Worm (Caenorhabditis elegans) whole organism, L4 larva: ENCODE measurements around the gene mec-5.

Experiments
- F10B5.3 ChIP-seq: sonication (generic microtip); optimal IDR thresholded peaks from 2 replicates; lab custom pipeline; 2016; ENCODE audit warnings: mild to moderate bottlenecking, missing genetic modification characterization, missing compliant biosample characterization
- F26F4.8 ChIP-seq: fragments of 200-800 bp; sonication (Bioruptor generic); conservative IDR thresholded peaks from 2 replicates; pipeline ENCODE4 v1.3.6; 2022; ENCODE audit warnings: missing genetic modification characterization, missing compliant biosample characterization
- F37D6.2 ChIP-seq: sonication (generic microtip); optimal IDR thresholded peaks from 2 replicates; lab custom pipeline; 2016; ENCODE audit warnings: mild to moderate bottlenecking, missing genetic modification characterization, missing compliant biosample characterization
- T20F7.1 ChIP-seq: fragments of 200-800 bp; sonication (Bioruptor generic); optimal IDR thresholded peaks from 2 replicates; lab custom pipeline; 2018; ENCODE audit warnings: mild to moderate bottlenecking, missing genetic modification characterization, missing compliant biosample characterization
- T26A8.4 ChIP-seq: fragments of 200-800 bp; sonication (Bioruptor generic); IDR thresholded peaks from 2 replicates; pipeline ENCODE4 v1.3.6; 2022; ENCODE audit warnings: missing genetic modification characterization, missing compliant biosample characterization
- ZK337.2 ChIP-seq: fragments of 200-800 bp; sonication (Bioruptor generic); IDR thresholded peaks from 2 replicates; pipeline ENCODE4 v1.3.6; 2022; ENCODE audit warnings: missing genetic modification reagents, missing genetic modification characterization, missing compliant biosample characterization
- aly-2 ChIP-seq: sonication (generic microtip); optimal IDR thresholded peaks from 2 replicates; lab custom pipeline; 2018; ENCODE audit warnings: missing biosample characterization, missing genetic modification characterization
- arid-1 ChIP-seq: fragments of 200-800 bp; sonication (Bioruptor generic); conservative IDR thresholded peaks from 2 replicates; pipeline ENCODE4 v1.3.6; 2022; ENCODE audit warnings: missing genetic modification reagents, missing genetic modification characterization, missing compliant biosample characterization
- ceh-20 ChIP-seq: fragments of 200-800 bp; sonication (Bioruptor generic); IDR thresholded peaks from 2 replicates; pipeline ENCODE4 v1.3.6; 2022; ENCODE audit warnings: missing genetic modification reagents, missing genetic modification characterization, missing compliant biosample characterization
- ces-1 ChIP-seq: fragments of 150-350 bp; sonication (generic microtip); optimal IDR thresholded peaks from 4 replicates; lab custom pipeline; 2014; ENCODE audit warnings: missing biosample characterization, missing genetic modification reagents, missing genetic modification characterization
- daf-12 ChIP-seq: fragments of 150-350 bp; optimal IDR thresholded peaks from 2 replicates; lab custom pipeline; 2014; ENCODE audit warnings: missing biosample characterization, missing genetic modification reagents, missing genetic modification characterization
- daf-16 ChIP-seq, 3 experiments: sonication (generic microtip); optimal IDR thresholded peaks; 2 replicates each; lab custom pipeline; 2016 to 2017; ENCODE audit warnings: missing genetic modification characterization in 3 of 3, missing genetic modification reagents in 3 of 3, mild to moderate bottlenecking in 2 of 3, missing compliant biosample characterization in 2 of 3, missing biosample characterization in 1 of 3, moderate library complexity in 1 of 3
- daf-8 ChIP-seq: fragments of 200-800 bp; sonication (Bioruptor generic); IDR thresholded peaks from 2 replicates; pipeline ENCODE4 v1.3.6; 2022; ENCODE audit warnings: missing genetic modification characterization, missing compliant biosample characterization
- dmd-6 ChIP-seq: fragments of 200-800 bp; sonication (Bioruptor generic); IDR thresholded peaks from 2 replicates; pipeline ENCODE4 v1.3.6; 2022; ENCODE audit warnings: missing genetic modification reagents, missing genetic modification characterization, missing compliant biosample characterization
- dmd-8 ChIP-seq: fragments of 200-800 bp; sonication (Bioruptor generic); IDR thresholded peaks from 2 replicates; pipeline ENCODE4 v1.3.6; 2022; ENCODE audit warnings: missing genetic modification characterization, missing compliant biosample characterization
- dve-1 ChIP-seq: sonication (generic microtip); optimal IDR thresholded peaks from 2 replicates; lab custom pipeline; 2017; ENCODE audit warnings: antibody characterized with exemption, mild to moderate bottlenecking, missing genetic modification characterization, missing compliant biosample characterization; ENCODE audit not compliant: insufficient read depth
- egl-27 ChIP-seq: sonication (generic microtip); optimal IDR thresholded peaks from 3 replicates; lab custom pipeline; 2017; ENCODE audit warnings: missing biosample characterization, missing genetic modification reagents, missing genetic modification characterization
- fkh-10 ChIP-seq: fragments of 150-350 bp; optimal IDR thresholded peaks from 2 replicates; lab custom pipeline; 2014; ENCODE audit warnings: missing biosample characterization, missing genetic modification reagents, missing genetic modification characterization
- hlh-11 ChIP-seq: fragments of 200-800 bp; sonication (Bioruptor generic); optimal IDR thresholded peaks from 2 replicates; lab custom pipeline; 2018; ENCODE audit warnings: mild to moderate bottlenecking, missing genetic modification characterization, missing compliant biosample characterization
- hlh-30 ChIP-seq: sonication (generic microtip); optimal IDR thresholded peaks from 2 replicates; lab custom pipeline; 2017; ENCODE audit warnings: antibody characterized with exemption, mild to moderate bottlenecking, missing genetic modification characterization, missing compliant biosample characterization; ENCODE audit not compliant: insufficient read depth
- hmg-1.1 ChIP-seq: fragments of 200-800 bp; sonication (Bioruptor generic); IDR thresholded peaks from 2 replicates; pipeline ENCODE4 v1.3.6; 2022; ENCODE audit warnings: missing genetic modification reagents, missing genetic modification characterization, missing compliant biosample characterization
- jun-1 ChIP-seq: fragments of 150-350 bp; optimal IDR thresholded peaks from 2 replicates; lab custom pipeline; 2014; ENCODE audit warnings: missing biosample characterization, missing genetic modification reagents, missing genetic modification characterization
- lin-13 ChIP-seq: fragments of 150-350 bp; optimal IDR thresholded peaks from 2 replicates; lab custom pipeline; 2014; ENCODE audit warnings: missing biosample characterization, missing genetic modification reagents, missing genetic modification characterization
- lin-38 ChIP-seq: fragments of 200-800 bp; sonication (Bioruptor generic); IDR thresholded peaks from 2 replicates; pipeline ENCODE4 v1.3.6; 2022; ENCODE audit warnings: missing genetic modification reagents, missing genetic modification characterization, missing compliant biosample characterization
- lin-39 ChIP-seq: fragments of 150-350 bp; optimal IDR thresholded peaks from 2 replicates; lab custom pipeline; 2014; ENCODE audit warnings: missing biosample characterization, missing genetic modification reagents, missing genetic modification characterization
- lir-3 ChIP-seq: sonication (generic microtip); optimal IDR thresholded peaks from 2 replicates; lab custom pipeline; 2016; ENCODE audit warnings: mild to moderate bottlenecking, missing genetic modification characterization, missing compliant biosample characterization
- madf-5 ChIP-seq, 2 experiments: fragments of 200-800 bp; sonication (Bioruptor generic); IDR thresholded peaks; 2 replicates each; pipeline ENCODE4 v1.3.6; 2022; ENCODE audit warnings: missing compliant biosample characterization in 2 of 2, missing genetic modification characterization in 2 of 2
- mdt-29 ChIP-seq: fragments of 200-800 bp; sonication (Bioruptor generic); IDR thresholded peaks from 2 replicates; pipeline ENCODE4 v1.3.6; 2022; ENCODE audit warnings: missing genetic modification reagents, missing genetic modification characterization, missing compliant biosample characterization
- mep-1 ChIP-seq: fragments of 150-350 bp; sonication (generic microtip); optimal IDR thresholded peaks from 3 replicates; lab custom pipeline; 2014; ENCODE audit warnings: missing biosample characterization, missing genetic modification characterization
- nhr-11 ChIP-seq: fragments of 150-350 bp; optimal IDR thresholded peaks from 2 replicates; lab custom pipeline; 2014; ENCODE audit warnings: missing biosample characterization, missing genetic modification characterization
- nhr-111 ChIP-seq: fragments of 200-800 bp; sonication (Bioruptor generic); optimal IDR thresholded peaks from 2 replicates; lab custom pipeline; 2018; ENCODE audit warnings: mild to moderate bottlenecking, missing genetic modification characterization, missing compliant biosample characterization
- nhr-28 ChIP-seq: fragments of 150-350 bp; optimal IDR thresholded peaks from 2 replicates; lab custom pipeline; 2014; ENCODE audit warnings: missing biosample characterization, missing genetic modification characterization
- nhr-41 ChIP-seq: fragments of 200-800 bp; sonication (Bioruptor generic); IDR thresholded peaks from 2 replicates; pipeline ENCODE4 v1.3.6; 2022; ENCODE audit warnings: missing genetic modification reagents, missing genetic modification characterization, missing compliant biosample characterization
- nhr-48 ChIP-seq: sonication (generic microtip); optimal IDR thresholded peaks from 2 replicates; lab custom pipeline; 2016; ENCODE audit warnings: mild to moderate bottlenecking, missing genetic modification characterization, missing compliant biosample characterization
- nhr-6 ChIP-seq: fragments of 150-350 bp; optimal IDR thresholded peaks from 2 replicates; lab custom pipeline; 2014; ENCODE audit warnings: missing biosample characterization, missing genetic modification characterization
- nhr-77 ChIP-seq: fragments of 150-350 bp; optimal IDR thresholded peaks from 2 replicates; lab custom pipeline; 2014; ENCODE audit warnings: missing biosample characterization, missing genetic modification characterization
- pha-4 ChIP-seq, 2 experiments: fragments of 150-350 bp in 1 of 2; fragments of 200-800 bp in 1 of 2; sonication (Bioruptor generic) in 1 of 2; IDR thresholded peaks in 1 of 2; optimal IDR thresholded peaks in 1 of 2; 2 replicates each; pipeline versions ENCODE4 v1.3.6 to Lab custom; 2014 to 2022; ENCODE audit warnings: missing genetic modification characterization in 2 of 2, missing genetic modification reagents in 2 of 2, missing biosample characterization in 1 of 2, missing compliant biosample characterization in 1 of 2
- php-3 ChIP-seq: fragments of 200-800 bp; sonication (Bioruptor generic); IDR thresholded peaks from 2 replicates; pipeline ENCODE4 v1.3.6; 2022; ENCODE audit warnings: missing genetic modification reagents, missing genetic modification characterization, missing compliant biosample characterization
- rbr-2 ChIP-seq: sonication (generic microtip); optimal IDR thresholded peaks from 2 replicates; lab custom pipeline; 2016; ENCODE audit warnings: missing genotype, missing genetic modification characterization, missing compliant biosample characterization
- saeg-2 ChIP-seq: fragments of 200-800 bp; sonication (Bioruptor generic); IDR thresholded peaks from 2 replicates; pipeline ENCODE4 v1.3.6; 2022; ENCODE audit warnings: missing genetic modification reagents, missing genetic modification characterization, missing compliant biosample characterization
- skn-1 ChIP-seq: fragments of 150-350 bp; optimal IDR thresholded peaks from 2 replicates; lab custom pipeline; 2014; ENCODE audit warnings: missing biosample characterization, missing genetic modification characterization
- snpc-4 ChIP-seq: fragments of 150-350 bp; optimal IDR thresholded peaks from 2 replicates; lab custom pipeline; 2014; ENCODE audit warnings: missing biosample characterization, missing genetic modification characterization
- spr-1 ChIP-seq: sonication (generic microtip); optimal IDR thresholded peaks from 2 replicates; lab custom pipeline; 2016; ENCODE audit warnings: mild to moderate bottlenecking, missing genetic modification characterization, missing compliant biosample characterization
- tag-97 ChIP-seq: fragments of 200-800 bp; sonication (Bioruptor generic); IDR thresholded peaks from 2 replicates; pipeline ENCODE4 v1.3.6; 2022; ENCODE audit warnings: missing genetic modification characterization, missing compliant biosample characterization
- tra-1 ChIP-seq: fragments of 200-800 bp; sonication (Bioruptor generic); IDR thresholded peaks from 2 replicates; pipeline ENCODE4 v1.3.6; 2022; ENCODE audit warnings: missing genetic modification reagents, missing genetic modification characterization, missing compliant biosample characterization
- zfp-3 ChIP-seq: fragments of 200-800 bp; sonication (Bioruptor generic); conservative IDR thresholded peaks from 2 replicates; pipeline ENCODE4 v1.3.6; 2022; ENCODE audit warnings: missing genetic modification reagents, missing genetic modification characterization, missing compliant biosample characterization
- zip-2 ChIP-seq: fragments of 150-350 bp; optimal IDR thresholded peaks from 2 replicates; lab custom pipeline; 2014; ENCODE audit warnings: missing biosample characterization, missing genetic modification characterization
- ztf-7 ChIP-seq: fragments of 150-350 bp; optimal IDR thresholded peaks from 2 replicates; lab custom pipeline; 2014; ENCODE audit warnings: missing biosample characterization, missing genetic modification characterization

Gene mec-5

DNA sequence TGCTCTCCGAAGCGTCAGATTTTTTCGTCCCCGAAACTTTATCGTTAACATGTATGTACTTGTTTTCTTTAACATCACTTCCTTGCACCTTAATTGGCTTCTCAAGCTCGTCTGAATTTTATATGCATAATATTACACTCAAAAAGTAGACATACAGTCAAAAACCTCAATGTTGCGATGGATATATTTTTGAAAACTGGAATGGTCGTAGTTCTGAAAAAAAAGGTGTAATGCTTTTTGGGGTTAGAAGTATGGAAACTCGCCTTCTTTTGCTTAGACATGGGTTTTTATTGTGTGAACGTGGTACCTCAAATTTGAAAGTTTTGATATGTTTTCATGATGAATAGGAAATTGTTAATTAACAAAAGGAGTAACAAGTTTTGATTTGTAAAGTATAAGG, 38.8 kb downstream of the mec-5 start, which contains the start of gene C09G1.2:
Gene C09G1.2 (minus strand): TSS at position 101 of the 400 bp plus-strand sequence.
- TF ChIP-seq lin-38: no peak
- no peak for TF ChIP-seq F26F4.8
- TF ChIP-seq hlh-30 (tag; lab: Kevin White, UChicago): no peak
- TF ChIP-seq saeg-2 (GFP tag; lab: Robert Waterston, UW): no peak
- no peak for TF ChIP-seq mdt-29 (GFP tag; lab: Robert Waterston, UW)
- no peak for TF ChIP-seq lin-39 (tag; lab: Kevin White, UChicago)
- TF ChIP-seq rbr-2 (tag; lab: Kevin White, UChicago): no peak
- TF ChIP-seq arid-1 (GFP tag; lab: Robert Waterston, UW): no peak
- no peak for TF ChIP-seq ces-1 (GFP tag; lab: Kevin White, UChicago)
- no peak for TF ChIP-seq F10B5.3 (tag; lab: Kevin White, UChicago)
- TF ChIP-seq php-3: no peak
- no peak for TF ChIP-seq daf-8 (GFP tag; lab: Robert Waterston, UW)
- TF ChIP-seq F37D6.2 (tag; lab: Kevin White, UChicago): no peak
- TF ChIP-seq skn-1 (tag; lab: Kevin White, UChicago): no peak
- TF ChIP-seq madf-5 (GFP tag; IDR thresholded peaks at IDR 0.05; lab: Robert Waterston, UW): no peak

ce11 chrX:15983288-15983687, 39.5 kb downstream of the mec-5 start:
- TF ChIP-seq F10B5.3 (tag; lab: Kevin White, UChicago) (peak; percentile 18), nhr-48 (tag; lab: Kevin White, UChicago) (peak; percentile 50), nhr-111 (GFP tag; lab: Kevin White, UChicago) (no peak), hlh-11 (tag; lab: Kevin White, UChicago) (no peak), spr-1 (tag; lab: Kevin White, UChicago) (peak; percentile 11), daf-16 (GFP tag; optimal IDR thresholded peaks at IDR 0.05; lab: Kevin White, UChicago) (peak in 1 of 2 experiments; percentile 60), daf-16 (tag; optimal IDR thresholded peaks at IDR 0.05; lab: Kevin White, UChicago) (no peak), nhr-28 (tag; lab: Kevin White, UChicago) (peak; percentile 33), jun-1 (tag; lab: Kevin White, UChicago) (no peak), skn-1 (tag; lab: Kevin White, UChicago) (no peak), zfp-3 (no peak), dmd-6 (peak; percentile 40), nhr-11 (tag; lab: Kevin White, UChicago) (no peak), daf-12 (tag; lab: Kevin White, UChicago) (no peak), T26A8.4 (GFP tag; lab: Robert Waterston, UW) (peak; percentile 76), dmd-8 (GFP tag; lab: Robert Waterston, UW) (no peak), ces-1 (GFP tag; lab: Kevin White, UChicago) (peak; percentile 0), T20F7.1 (GFP tag; lab: Kevin White, UChicago) (peak; percentile 80), ztf-7 (peak; percentile 70), egl-27 (no peak), mep-1 (tag; lab: Kevin White, UChicago) (no peak), ceh-20 (GFP tag; lab: Robert Waterston, UW) (0 out of 2 replicates have a peak, but pooled peaks have one; percentile 27), ZK337.2 (GFP tag; lab: Robert Waterston, UW) (no peak), nhr-77 (tag; lab: Kevin White, UChicago) (peak; percentile 92), lin-13 (no peak), lin-39 (tag; lab: Kevin White, UChicago) (no peak), F37D6.2 (tag; lab: Kevin White, UChicago) (peak; percentile 86), nhr-6 (tag; lab: Kevin White, UChicago) (peak; percentile 54), lir-3 (tag; lab: Kevin White, UChicago) (peak; percentile 12), nhr-41 (GFP tag; lab: Robert Waterston, UW) (no peak), tag-97 (GFP tag; lab: Robert Waterston, UW) (no peak), snpc-4 (tag; lab: Kevin White, UChicago) (no peak), zip-2 (tag; lab: Kevin White, UChicago) (peak; percentile 73), arid-1 (GFP tag; lab: Robert Waterston, UW) (no peak), hmg-1.1 (GFP tag; lab: Robert Waterston, UW) (peak; percentile 85), dve-1 (tag; lab: Kevin White, UChicago) (no peak), fkh-10 (GFP tag; lab: Kevin White, UChicago) (peak; percentile 69), rbr-2 (tag; lab: Kevin White, UChicago) (peak; percentile 57), pha-4 (GFP tag; IDR thresholded peaks at IDR 0.05; lab: Robert Waterston, UW) (no peak), pha-4 (tag; optimal IDR thresholded peaks at IDR 0.05; lab: Kevin White, UChicago) (no peak), aly-2 (no peak), tra-1 (GFP tag; lab: Robert Waterston, UW) (no peak)
